Fruit fly (Drosophila melanogaster): ENCODE measurements around the gene nmd.

The nmd gene

dm6 chr2L:10333091-10333991 lies 29.6 kb upstream of the nmd start, which contains the start of gene GATAd (continued):
- peak; percentile 2 for TF ChIP-seq D19A (tag; optimal IDR thresholded peaks at IDR 0.05)
- TF ChIP-seq ci (GFP tag; IDR thresholded peaks at IDR 0.05), result no peak
- TF ChIP-seq CG4617 (GFP tag; optimal IDR thresholded peaks at IDR 0.05; ENCODE audit: borderline replicate concordance), result peak; percentile 77
- TF ChIP-seq tna (GFP tag; IDR thresholded peaks at IDR 0.05; ENCODE audit: partially characterized antibody), result no peak
- no peak for TF ChIP-seq CG3726 (GFP tag; IDR thresholded peaks at IDR 0.05)
- TF ChIP-seq CG4282 (GFP tag; optimal IDR thresholded peaks at IDR 0.05), result no peak
- peak; percentile 74; the same call in 1 of the 4 replicates for TF ChIP-seq chinmo (GFP tag; IDR thresholded peaks at IDR 0.05; ENCODE audit: partially characterized antibody)
- no peak for TF ChIP-seq CHES-1-like (GFP tag; optimal IDR thresholded peaks at IDR 0.05)
- TF ChIP-seq bigmax (GFP tag; optimal IDR thresholded peaks at IDR 0.05), result no peak
- no peak for TF ChIP-seq Bdp1 (GFP tag; optimal IDR thresholded peaks at IDR 0.05)
- no peak for TF ChIP-seq CG34224 (GFP tag; IDR thresholded peaks at IDR 0.05; ENCODE audit: partially characterized antibody)
- TF ChIP-seq pzg (GFP tag; optimal IDR thresholded peaks at IDR 0.05), result peak; percentile 62
- peak; percentile 46 for TF ChIP-seq CG2712 (tag; optimal IDR thresholded peaks at IDR 0.05)
- TF ChIP-seq nerfin-1 (tag; optimal IDR thresholded peaks at IDR 0.05), result no peak
- no peak for TF ChIP-seq CG15011 (GFP tag; optimal IDR thresholded peaks at IDR 0.05)
- no peak for TF ChIP-seq CG6654 (GFP tag; optimal IDR thresholded peaks at IDR 0.05)
- peak; percentile 18 for TF ChIP-seq exex (tag; optimal IDR thresholded peaks at IDR 0.05)
- TF ChIP-seq CG4360 (GFP tag; IDR thresholded peaks at IDR 0.05), result no peak
- TF ChIP-seq shn (GFP tag; optimal IDR thresholded peaks at IDR 0.05), result no peak
- no peak for TF ChIP-seq Lpt (GFP tag; optimal IDR thresholded peaks at IDR 0.05)
- TF ChIP-seq E2f2 (GFP tag; IDR thresholded peaks at IDR 0.05), result no peak; the same call in 1 of the 2 replicates
- peak; percentile 25 for TF ChIP-seq CG2116 (GFP tag; optimal IDR thresholded peaks at IDR 0.05)
- TF ChIP-seq CG2875 (GFP tag; optimal IDR thresholded peaks at IDR 0.05), result no peak
- no peak for TF ChIP-seq so (GFP tag; IDR thresholded peaks at IDR 0.05)
- peak; percentile 69; the same call in 1 of the 2 replicates for TF ChIP-seq vvl (GFP tag; IDR thresholded peaks at IDR 0.05)
- TF ChIP-seq CG3163 (GFP tag; optimal IDR thresholded peaks at IDR 0.05), result no peak
- TF ChIP-seq Pdp1 (GFP tag; optimal IDR thresholded peaks at IDR 0.05), result peak in 1 of 2 experiments; percentile 2
- TF ChIP-seq luna (GFP tag; optimal IDR thresholded peaks at IDR 0.05), result no peak
- TF ChIP-seq nmo (GFP tag; optimal IDR thresholded peaks at IDR 0.05), result peak; percentile 25
- TF ChIP-seq CG6683 (GFP tag; optimal IDR thresholded peaks at IDR 0.05), result no peak
- TF ChIP-seq NfI (GFP tag; optimal IDR thresholded peaks at IDR 0.05), result no peak
- TF ChIP-seq knrl (GFP tag; IDR thresholded peaks at IDR 0.05; ENCODE audit: partially characterized antibody), result 0 out of 3 replicates have a peak, but pooled peaks have one; percentile 37
- peak; percentile 46 for TF ChIP-seq CG14710 (tag; optimal IDR thresholded peaks at IDR 0.05)
- TF ChIP-seq ftz-f1 (GFP tag; optimal IDR thresholded peaks at IDR 0.05), result peak; percentile 61
- no peak for TF ChIP-seq CG1529 (GFP tag; optimal IDR thresholded peaks at IDR 0.05)
- peak; percentile 19 for TF ChIP-seq PHDP (tag; optimal IDR thresholded peaks at IDR 0.05)
- TF ChIP-seq CG18011 (GFP tag; optimal IDR thresholded peaks at IDR 0.05), result no peak
- TF ChIP-seq fd64A (GFP tag; optimal IDR thresholded peaks at IDR 0.05), result no peak
- TF ChIP-seq hth (optimal IDR thresholded peaks at IDR 0.05), result no peak
- TF ChIP-seq dpn (GFP tag; optimal IDR thresholded peaks at IDR 0.05), result peak in 1 of 2 experiments; percentile 23
- no peak for TF ChIP-seq CG7786 (GFP tag; optimal IDR thresholded peaks at IDR 0.05)
- peak in 1 of 3 experiments; percentile 44 for TF ChIP-seq Stat92E (GFP tag; optimal IDR thresholded peaks at IDR 0.05)
- peak; percentile 64 for TF ChIP-seq CG15479 (GFP tag; optimal IDR thresholded peaks at IDR 0.05)
- peak; percentile 47; the same call in 1 of the 2 replicates for TF ChIP-seq CG13287 (GFP tag; IDR thresholded peaks at IDR 0.05; ENCODE audit: partially characterized antibody)
- TF ChIP-seq CG7271 (tag; optimal IDR thresholded peaks at IDR 0.05), result no peak
- TF ChIP-seq HmgZ (tag; optimal IDR thresholded peaks at IDR 0.05), result peak; percentile 51
- no peak for TF ChIP-seq dmrt11E (tag; optimal IDR thresholded peaks at IDR 0.05)
